Worm (Caenorhabditis elegans) whole organism, L4 larva: Measurements from ENCODE around the gene clc-9.

Experiments used
- F49E8.2 ChIP-seq: sonication (generic microtip); optimal IDR thresholded peaks from 2 replicates; lab custom pipeline; 2016; ENCODE audit warnings: missing compliant biosample characterization, mild to moderate bottlenecking, missing genetic modification characterization, borderline replicate concordance
- ces-1 ChIP-seq: fragments of 150-350 bp; sonication (generic microtip); optimal IDR thresholded peaks from 4 replicates; lab custom pipeline; 2014; ENCODE audit warnings: missing biosample characterization, missing genetic modification reagents, missing genetic modification characterization
- daf-8 ChIP-seq: fragments of 200-800 bp; sonication (Bioruptor generic); IDR thresholded peaks from 2 replicates; pipeline ENCODE4 v1.3.6; 2022; ENCODE audit warnings: missing genetic modification characterization, missing compliant biosample characterization
- egl-27 ChIP-seq: sonication (generic microtip); optimal IDR thresholded peaks from 3 replicates; lab custom pipeline; 2017; ENCODE audit warnings: missing biosample characterization, missing genetic modification reagents, missing genetic modification characterization
- nhr-25 ChIP-seq: sonication (generic microtip); optimal IDR thresholded peaks from 2 replicates; lab custom pipeline; 2017; ENCODE audit warnings: missing genetic modification characterization, mild to moderate bottlenecking, missing compliant biosample characterization, antibody characterized with exemption, moderate library complexity, borderline replicate concordance; ENCODE audit not compliant: insufficient read depth
- pha-4 ChIP-seq, 2 experiments: fragments of 150-350 bp in 1 of 2; fragments of 200-800 bp in 1 of 2; sonication (Bioruptor generic) in 1 of 2; IDR thresholded peaks in 1 of 2; optimal IDR thresholded peaks in 1 of 2; 2 replicates each; pipeline versions ENCODE4 v1.3.6 to Lab custom; 2014 to 2022; ENCODE audit warnings: missing genetic modification characterization in 2 of 2, missing genetic modification reagents in 2 of 2, missing biosample characterization in 1 of 2, missing compliant biosample characterization in 1 of 2
- pqm-1 ChIP-seq: sonication (generic microtip); optimal IDR thresholded peaks from 2 replicates; lab custom pipeline; 2017; ENCODE audit warnings: missing biosample characterization, missing genetic modification characterization
- ztf-7 ChIP-seq: fragments of 150-350 bp; optimal IDR thresholded peaks from 2 replicates; lab custom pipeline; 2014; ENCODE audit warnings: missing biosample characterization, missing genetic modification characterization

DNA sequence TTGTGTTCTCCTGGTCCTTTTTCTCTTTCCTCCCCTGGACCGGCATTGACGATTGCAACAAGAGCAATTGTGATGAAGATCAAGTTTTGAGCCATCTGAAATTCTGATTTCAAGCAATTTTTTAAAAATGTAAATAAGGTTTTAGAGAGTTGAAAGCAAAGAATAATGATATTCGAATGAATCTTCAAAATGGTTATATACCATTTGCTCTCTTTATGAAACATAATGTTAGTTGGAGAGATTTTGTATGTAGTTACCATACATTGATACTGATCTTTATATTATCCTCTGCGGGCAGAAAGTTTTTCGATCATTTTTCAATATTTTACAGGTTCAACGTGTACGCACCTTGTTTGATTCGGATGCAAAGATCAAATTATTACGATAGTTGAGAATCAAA, 7.0 kb upstream of the clc-9 start, which contains the start of gene srlf-24:
- TF ChIP-seq daf-8 (GFP tag; lab: Robert Waterston, UW) (no peak), pha-4 (GFP tag; IDR thresholded peaks at IDR 0.05; lab: Robert Waterston, UW) (no peak), pha-4 (tag; optimal IDR thresholded peaks at IDR 0.05; lab: Kevin White, UChicago) (no peak), egl-27 (tag; lab: Kevin White, UChicago) (no peak), pqm-1 (no peak), nhr-25 (tag; lab: Kevin White, UChicago) (no peak), F49E8.2 (tag; lab: Kevin White, UChicago) (no peak), ces-1 (GFP tag; lab: Kevin White, UChicago) (no peak), ztf-7 (tag; lab: Kevin White, UChicago) (no peak)
